Fruit fly (Drosophila melanogaster) whole organism, embryonic: ENCODE measurements around the gene Cyp12a4.
A peak's percentile ranks its signal among the peaks of the same experiment; 100 is the strongest.

Source experiments
- Blimp-1 ChIP-seq: fragments of 200-800 bp; sonication (Bioruptor generic); optimal IDR thresholded peaks from 3 replicates; lab custom pipeline; 2018; ENCODE audit warnings: missing biosample characterization, missing genetic modification characterization, mild to moderate bottlenecking, moderate library complexity, missing genetic modification reagents
- C15 ChIP-seq: fragments of 200-800 bp; sonication (Bioruptor generic); IDR thresholded peaks from 3 replicates; pipeline ENCODE4 v1.3.6; 2022; ENCODE audit warnings: missing biosample characterization, missing genetic modification characterization
- CG12104 ChIP-seq: fragments of 200-800 bp; sonication (Bioruptor generic); optimal IDR thresholded peaks from 3 replicates; lab custom pipeline; 2016; ENCODE audit warnings: missing biosample characterization, missing genetic modification characterization
- CG12299 ChIP-seq: fragments of 200-800 bp; sonication (Bioruptor generic); optimal IDR thresholded peaks from 2 replicates; lab custom pipeline; 2018; ENCODE audit warnings: missing biosample characterization, mild to moderate bottlenecking, missing genetic modification characterization
- CG15514 ChIP-seq: fragments of 200-800 bp; sonication (Bioruptor generic); optimal IDR thresholded peaks from 3 replicates; lab custom pipeline; 2017; ENCODE audit warnings: missing biosample characterization, missing genetic modification characterization, mild to moderate bottlenecking, moderate library complexity, missing genetic modification reagents
- CG1602 ChIP-seq: fragments of 200-800 bp; sonication (Bioruptor generic); optimal IDR thresholded peaks from 3 replicates; lab custom pipeline; 2016; ENCODE audit warnings: missing biosample characterization, missing genetic modification characterization
- CG16779 ChIP-seq: fragments of 200-800 bp; sonication (Bioruptor generic); IDR thresholded peaks from 2 replicates; pipeline ENCODE4 v1.3.6; 2022; ENCODE audit warnings: missing biosample characterization, missing genetic modification characterization
- CG16813 ChIP-seq: fragments of 200-800 bp; sonication (Bioruptor generic); IDR thresholded peaks from 3 replicates; pipeline ENCODE4 v1.3.6; 2022; ENCODE audit warnings: missing biosample characterization, missing genetic modification characterization; ENCODE audit not compliant: partially characterized antibody
- CG18764 ChIP-seq: fragments of 200-800 bp; sonication (Bioruptor generic); optimal IDR thresholded peaks from 3 replicates; lab custom pipeline; 2016; ENCODE audit warnings: missing biosample characterization, missing genetic modification characterization
- CG2875 ChIP-seq: fragments of 200-800 bp; sonication (Bioruptor generic); optimal IDR thresholded peaks from 2 replicates; lab custom pipeline; 2017; ENCODE audit warnings: missing biosample characterization, mild to moderate bottlenecking, missing genetic modification characterization, missing genetic modification reagents
- CG30020 ChIP-seq: fragments of 200-800 bp; optimal IDR thresholded peaks from 2 replicates; lab custom pipeline; 2019; ENCODE audit warnings: missing biosample characterization, mild to moderate bottlenecking, missing genetic modification characterization, moderate library complexity
- CG30403 ChIP-seq: fragments of 200-800 bp; sonication (Bioruptor generic); optimal IDR thresholded peaks from 3 replicates; lab custom pipeline; 2016; ENCODE audit warnings: missing biosample characterization, missing genetic modification characterization
- CG3065 ChIP-seq: fragments of 200-800 bp; sonication (Bioruptor generic); optimal IDR thresholded peaks from 2 replicates; lab custom pipeline; 2016; ENCODE audit warnings: missing biosample characterization, missing genetic modification characterization
- CG3995 ChIP-seq: fragments of 200-800 bp; sonication (Bioruptor generic); optimal IDR thresholded peaks from 3 replicates; lab custom pipeline; 2016; ENCODE audit warnings: missing biosample characterization, missing genetic modification characterization
- CG4360 ChIP-seq: fragments of 200-800 bp; sonication (Bioruptor generic); IDR thresholded peaks from 2 replicates; pipeline ENCODE4 v1.3.6; 2022; ENCODE audit warnings: missing biosample characterization, missing genetic modification characterization
- CG5180 ChIP-seq: fragments of 200-800 bp; sonication (Bioruptor generic); optimal IDR thresholded peaks from 3 replicates; lab custom pipeline; 2017; ENCODE audit warnings: missing biosample characterization, missing genetic modification characterization, mild to moderate bottlenecking, moderate library complexity, missing genetic modification reagents
- CG5245 ChIP-seq: fragments of 200-800 bp; sonication (Bioruptor generic); optimal IDR thresholded peaks from 3 replicates; lab custom pipeline; 2016; ENCODE audit warnings: missing biosample characterization, missing genetic modification characterization
- CG6272 ChIP-seq: fragments of 200-800 bp; sonication (Bioruptor generic); IDR thresholded peaks from 2 replicates; pipeline ENCODE4 v1.3.6; 2022; ENCODE audit warnings: missing biosample characterization, missing genetic modification characterization
- CG6683 ChIP-seq: fragments of 200-800 bp; sonication (Bioruptor generic); optimal IDR thresholded peaks from 2 replicates; lab custom pipeline; 2017; ENCODE audit warnings: missing biosample characterization, mild to moderate bottlenecking, missing genetic modification characterization, missing genetic modification reagents
- CG9215 ChIP-seq: fragments of 200-800 bp; sonication (Bioruptor generic); IDR thresholded peaks from 2 replicates; pipeline ENCODE4 v1.3.6; 2022; ENCODE audit warnings: missing biosample characterization, missing genetic modification characterization
- D19B ChIP-seq: fragments of 200-800 bp; sonication (Bioruptor generic); optimal IDR thresholded peaks from 2 replicates; lab custom pipeline; 2017; ENCODE audit warnings: missing biosample characterization, mild to moderate bottlenecking, missing genetic modification characterization
- Doc3 ChIP-seq: fragments of 200-800 bp; sonication (Bioruptor generic); IDR thresholded peaks from 3 replicates; pipeline ENCODE4 v1.3.6; 2022; ENCODE audit warnings: missing biosample characterization, missing genetic modification characterization; ENCODE audit not compliant: partially characterized antibody
- Fer2 ChIP-seq: fragments of 200-800 bp; sonication (Bioruptor generic); optimal IDR thresholded peaks from 2 replicates; lab custom pipeline; 2018; ENCODE audit warnings: missing biosample characterization, mild to moderate bottlenecking, missing genetic modification characterization, moderate library complexity
- Hand ChIP-seq: fragments of 200-800 bp; sonication (Bioruptor generic); optimal IDR thresholded peaks from 2 replicates; lab custom pipeline; 2017; ENCODE audit warnings: mild to moderate bottlenecking, missing biosample characterization, missing genetic modification reagents, missing genetic modification characterization
- Hmx ChIP-seq: fragments of 200-800 bp; sonication (Bioruptor generic); optimal IDR thresholded peaks from 2 replicates; lab custom pipeline; 2016; ENCODE audit warnings: missing biosample characterization, missing genetic modification characterization
- Lhr ChIP-seq: fragments of 200-800 bp; sonication (Bioruptor generic); optimal IDR thresholded peaks from 3 replicates; lab custom pipeline; 2017; ENCODE audit warnings: mild to moderate bottlenecking, missing biosample characterization, missing genetic modification reagents, missing genetic modification characterization
- Med ChIP-seq: fragments of 200-800 bp; sonication (Bioruptor generic); peaks from one replicate; lab custom pipeline; 2016; ENCODE audit warnings: missing biosample characterization, missing genetic modification characterization, mild to moderate bottlenecking, inconsistent platforms, moderate library complexity
- Myb ChIP-seq: fragments of 200-800 bp; sonication (Bioruptor generic); optimal IDR thresholded peaks from 2 replicates; lab custom pipeline; 2016; ENCODE audit warnings: missing biosample characterization, missing genetic modification characterization
- NFAT ChIP-seq: fragments of 200-800 bp; sonication (Bioruptor generic); IDR thresholded peaks from 2 replicates; pipeline ENCODE4 v1.3.6; 2022; ENCODE audit warnings: missing biosample characterization, missing genetic modification characterization
- Neu2 ChIP-seq: fragments of 200-800 bp; sonication (Bioruptor generic); optimal IDR thresholded peaks from 3 replicates; lab custom pipeline; 2016; ENCODE audit warnings: missing biosample characterization, missing genetic modification characterization, borderline replicate concordance
- Nf-YA ChIP-seq: fragments of 200-800 bp; sonication (Bioruptor generic); IDR thresholded peaks from 2 replicates; pipeline ENCODE4 v1.3.6; 2022; ENCODE audit warnings: missing biosample characterization, missing genetic modification characterization
- Nf-YB ChIP-seq: fragments of 200-800 bp; sonication (Bioruptor generic); optimal IDR thresholded peaks from 3 replicates; lab custom pipeline; 2019; ENCODE audit warnings: missing biosample characterization, mild to moderate bottlenecking, missing genetic modification characterization, moderate library complexity
- YL-1 ChIP-seq: fragments of 200-800 bp; sonication (Bioruptor generic); optimal IDR thresholded peaks from 3 replicates; lab custom pipeline; 2017; ENCODE audit warnings: missing biosample characterization, mild to moderate bottlenecking, missing genetic modification characterization
- chm ChIP-seq: fragments of 200-800 bp; sonication (Bioruptor generic); IDR thresholded peaks from 2 replicates; pipeline ENCODE4 v1.3.6; 2022; ENCODE audit warnings: missing biosample characterization, missing genetic modification characterization
- dm ChIP-seq: fragments of 200-800 bp; sonication (Bioruptor generic); optimal IDR thresholded peaks from 3 replicates; lab custom pipeline; 2016; ENCODE audit warnings: missing biosample characterization, missing genetic modification characterization
- dmrt11E ChIP-seq: fragments of 200-800 bp; sonication (Bioruptor generic); optimal IDR thresholded peaks from 3 replicates; lab custom pipeline; 2018; ENCODE audit warnings: missing biosample characterization, mild to moderate bottlenecking, missing genetic modification characterization, moderate library complexity
- ems ChIP-seq: fragments of 200-800 bp; sonication (Bioruptor generic); optimal IDR thresholded peaks from 3 replicates; lab custom pipeline; 2016; ENCODE audit warnings: missing biosample characterization, missing genetic modification characterization
- fru ChIP-seq: fragments of >200 bp; optimal IDR thresholded peaks from 2 replicates; lab custom pipeline; 2017
- gcm ChIP-seq: fragments of 200-800 bp; sonication (Bioruptor generic); optimal IDR thresholded peaks from 2 replicates; lab custom pipeline; 2019; ENCODE audit warnings: missing biosample characterization, mild to moderate bottlenecking, missing genetic modification characterization, moderate library complexity
- gfzf ChIP-seq: fragments of 200-800 bp; sonication (Bioruptor generic); optimal IDR thresholded peaks from 2 replicates; lab custom pipeline; 2016; ENCODE audit warnings: missing biosample characterization, mild to moderate bottlenecking, missing genetic modification characterization, moderate library complexity
- klu ChIP-seq: fragments of 200-800 bp; sonication (Bioruptor generic); IDR thresholded peaks from 2 replicates; pipeline ENCODE4 v1.3.6; 2022; ENCODE audit warnings: missing biosample characterization, missing genetic modification characterization
- mam ChIP-seq: fragments of 200-800 bp; sonication (Bioruptor generic); optimal IDR thresholded peaks from 3 replicates; lab custom pipeline; 2016; ENCODE audit warnings: missing biosample characterization, missing genetic modification characterization
- oc ChIP-seq: fragments of 200-800 bp; sonication (Bioruptor generic); optimal IDR thresholded peaks from 2 replicates; lab custom pipeline; 2018; ENCODE audit warnings: missing biosample characterization, mild to moderate bottlenecking, missing genetic modification characterization, moderate library complexity
- psq ChIP-seq: fragments of 200-800 bp; sonication (Bioruptor generic); optimal IDR thresholded peaks from 2 replicates; lab custom pipeline; 2017; ENCODE audit warnings: missing biosample characterization, missing genetic modification characterization
- sc ChIP-seq, 3 experiments: fragments of >200 bp in 2 of 3; fragments of 200-800 bp in 1 of 3; sonication (Bioruptor generic) in 1 of 3; optimal IDR thresholded peaks; 2 replicates in 2 of 3; 3 replicates in 1 of 3; lab custom pipeline; 2017; ENCODE audit warnings: mild to moderate bottlenecking in 1 of 3, missing biosample characterization in 1 of 3, missing genetic modification characterization in 1 of 3, missing genetic modification reagents in 1 of 3
- sima ChIP-seq: fragments of 200-800 bp; sonication (Bioruptor generic); optimal IDR thresholded peaks from 2 replicates; lab custom pipeline; 2016; ENCODE audit warnings: missing biosample characterization, missing genetic modification characterization
- sisA ChIP-seq: fragments of 200-800 bp; sonication (Bioruptor generic); IDR thresholded peaks from 2 replicates; pipeline ENCODE4 v1.3.6; 2022; ENCODE audit warnings: missing biosample characterization, missing genetic modification characterization
- stwl ChIP-seq: fragments of 200-800 bp; sonication (Bioruptor generic); optimal IDR thresholded peaks from 3 replicates; lab custom pipeline; 2018; ENCODE audit warnings: missing biosample characterization, mild to moderate bottlenecking, missing genetic modification characterization, moderate library complexity
- trem ChIP-seq: fragments of 200-800 bp; optimal IDR thresholded peaks from 3 replicates; lab custom pipeline; 2019; ENCODE audit warnings: missing biosample characterization, mild to moderate bottlenecking, missing genetic modification characterization, moderate library complexity

The Cyp12a4 gene

DNA sequence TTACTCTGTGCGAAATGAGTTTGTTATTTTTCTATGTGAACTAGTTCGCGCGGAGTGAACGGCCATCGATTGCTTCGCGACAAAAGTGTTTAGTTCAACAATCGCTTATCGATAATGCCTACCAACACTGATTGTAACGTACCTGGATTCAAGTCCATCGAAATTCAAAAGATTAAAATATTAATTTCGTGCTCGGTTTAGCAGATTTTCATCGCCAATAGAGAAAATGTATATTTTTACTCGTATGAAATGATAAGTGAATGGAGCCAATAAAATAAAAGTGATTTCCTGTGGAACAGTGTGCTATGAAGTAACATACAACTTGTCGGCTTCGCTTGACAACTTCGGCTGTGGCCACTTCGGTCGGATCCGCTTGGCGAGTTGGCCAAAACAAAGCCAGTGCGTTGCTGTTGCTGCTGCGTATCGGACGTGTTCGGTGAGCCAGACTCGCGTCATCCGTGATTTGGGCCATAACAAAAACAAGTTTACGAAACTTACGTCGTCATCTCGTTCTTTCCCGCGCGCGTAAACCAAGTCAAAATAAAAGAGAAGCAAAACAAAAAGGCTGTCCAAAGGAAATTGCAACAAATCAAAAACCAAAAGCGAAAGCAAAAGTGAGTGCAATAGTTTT is 45.4 kb downstream of the Cyp12a4 start, which contains the start of the genes CG5555 and myd (continued):
- TF ChIP-seq Doc3 (GFP tag; lab: Robert Waterston, UW) (peak; percentile 71; the same call in 2 of the 3 replicates), CG6272 (GFP tag; lab: Robert Waterston, UW) (no peak), YL-1 (GFP tag; lab: Kevin White, UChicago) (peak; percentile 44), Myb (GFP tag; lab: Kevin White, UChicago) (peak; percentile 90), CG12299 (tag; lab: Kevin White, UChicago) (no peak), chm (GFP tag; lab: Robert Waterston, UW) (peak; percentile 28; the same call in 1 of the 2 replicates), sima (no peak), C15 (GFP tag; lab: Robert Waterston, UW) (no peak), oc (tag; lab: Kevin White, UChicago) (no peak), trem (peak; percentile 36), CG2875 (GFP tag; lab: Kevin White, UChicago) (no peak), CG4360 (GFP tag; lab: Robert Waterston, UW) (no peak), klu (peak; percentile 34; the same call in 1 of the 2 replicates), sc (optimal IDR thresholded peaks at IDR 0.05; lab: Kevin White, UChicago) (no peak), sc (GFP tag; optimal IDR thresholded peaks at IDR 0.05; lab: Kevin White, UChicago) (no peak), Nf-YB (GFP tag; lab: Kevin White, UChicago) (peak; percentile 16), Neu2 (GFP tag; lab: Kevin White, UChicago) (no peak), CG9215 (no peak), CG18764 (GFP tag; lab: Kevin White, UChicago) (no peak), CG3065 (GFP tag; lab: Kevin White, UChicago) (no peak), CG16813 (peak; percentile 68), CG30403 (GFP tag; lab: Kevin White, UChicago) (peak; percentile 41), stwl (tag; lab: Kevin White, UChicago) (peak; percentile 92), Blimp-1 (GFP tag; lab: Kevin White, UChicago) (peak; percentile 27), CG5245 (GFP tag; lab: Kevin White, UChicago) (no peak), psq (GFP tag; lab: Kevin White, UChicago) (no peak), sisA (GFP tag; lab: Robert Waterston, UW) (no peak), dmrt11E (tag; lab: Kevin White, UChicago) (no peak), CG6683 (GFP tag; lab: Kevin White, UChicago) (no peak), mam (GFP tag; lab: Kevin White, UChicago) (peak; percentile 17), CG1602 (no peak), Hmx (no peak), CG5180 (peak; percentile 96), fru (no peak), Fer2 (no peak), Hand (GFP tag; lab: Kevin White, UChicago) (no peak), CG30020 (tag; lab: Kevin White, UChicago) (no peak), NFAT (0 out of 2 replicates have a peak, but pooled peaks have one; percentile 48), CG15514 (GFP tag; lab: Kevin White, UChicago) (peak; percentile 99), Nf-YA (no peak), dm (GFP tag; lab: Kevin White, UChicago) (no peak), D19B (GFP tag; lab: Kevin White, UChicago) (no peak), gcm (GFP tag; lab: Kevin White, UChicago) (peak; percentile 5), Lhr (GFP tag; lab: Kevin White, UChicago) (peak; percentile 1), ems (GFP tag; lab: Kevin White, UChicago) (no peak), CG3995 (GFP tag; lab: Kevin White, UChicago) (peak; percentile 87), gfzf (GFP tag; lab: Kevin White, UChicago) (peak; percentile 12), CG16779 (GFP tag; lab: Robert Waterston, UW) (no peak), Med (GFP tag; lab: Kevin White, UChicago) (peak; percentile 93), CG12104 (no peak)
